Worm (Caenorhabditis elegans) whole organism, L3 larva: ENCODE measurements around the gene C37E2.10.

Source experiments
- R02D3.7 ChIP-seq: fragments of 150-350 bp; optimal IDR thresholded peaks from 2 replicates; lab custom pipeline; 2014; ENCODE audit warnings: missing biosample characterization, missing genetic modification characterization
- ama-1 ChIP-seq: fragments of 150-350 bp; optimal IDR thresholded peaks from 2 replicates; lab custom pipeline; 2018
- ceh-16 ChIP-seq: sonication (generic microtip); optimal IDR thresholded peaks from 2 replicates; lab custom pipeline; 2017; ENCODE audit warnings: missing biosample characterization, missing genetic modification characterization
- ceh-28 ChIP-seq: fragments of 150-350 bp; optimal IDR thresholded peaks from 2 replicates; lab custom pipeline; 2014; ENCODE audit warnings: missing biosample characterization, missing genetic modification reagents, missing genetic modification characterization
- ceh-82 ChIP-seq: fragments of 150-350 bp; optimal IDR thresholded peaks from 2 replicates; lab custom pipeline; 2014; ENCODE audit warnings: missing biosample characterization, missing genetic modification characterization
- daf-12 ChIP-seq: fragments of 150-350 bp; optimal IDR thresholded peaks from 2 replicates; lab custom pipeline; 2014; ENCODE audit warnings: missing biosample characterization, missing genetic modification reagents, missing genetic modification characterization
- egl-27 ChIP-seq: sonication (generic microtip); optimal IDR thresholded peaks from 4 replicates; lab custom pipeline; 2017; ENCODE audit warnings: missing biosample characterization, missing genetic modification reagents, missing genetic modification characterization
- egl-5 ChIP-seq: fragments of 150-350 bp; optimal IDR thresholded peaks from 2 replicates; lab custom pipeline; 2017; ENCODE audit warnings: missing biosample characterization, missing genetic modification reagents, missing genetic modification characterization, inconsistent platforms
- elt-2 ChIP-seq: sonication (generic microtip); optimal IDR thresholded peaks from 2 replicates; lab custom pipeline; 2016; ENCODE audit warnings: missing genetic modification reagents, mild to moderate bottlenecking, missing genetic modification characterization, missing compliant biosample characterization
- elt-3 ChIP-seq, 3 experiments: fragments of 150-350 bp in 1 of 3; sonication (generic microtip) in 2 of 3; optimal IDR thresholded peaks; 2 replicates in 2 of 3; 4 replicates in 1 of 3; lab custom pipeline; 2014 to 2017; ENCODE audit warnings: missing biosample characterization in 3 of 3, missing genetic modification characterization in 3 of 3
- fos-1 ChIP-seq: fragments of 150-350 bp; optimal IDR thresholded peaks from 2 replicates; lab custom pipeline; 2014; ENCODE audit warnings: missing biosample characterization, missing genetic modification characterization
- hmg-11 ChIP-seq: sonication (generic microtip); optimal IDR thresholded peaks from 2 replicates; lab custom pipeline; 2016; ENCODE audit warnings: missing genetic modification characterization, missing compliant biosample characterization
- jun-1 ChIP-seq: fragments of 150-350 bp; optimal IDR thresholded peaks from 2 replicates; lab custom pipeline; 2014; ENCODE audit warnings: missing biosample characterization, missing genetic modification reagents, missing genetic modification characterization
- lin-39 ChIP-seq: fragments of 150-350 bp; optimal IDR thresholded peaks from 2 replicates; lab custom pipeline; 2018; ENCODE audit warnings: missing biosample characterization, missing genetic modification reagents, missing genetic modification characterization
- lsy-12 ChIP-seq: sonication (generic microtip); optimal IDR thresholded peaks from 2 replicates; lab custom pipeline; 2016; ENCODE audit warnings: mild to moderate bottlenecking, missing genetic modification characterization, missing compliant biosample characterization
- mdl-1 ChIP-seq: fragments of 150-350 bp; optimal IDR thresholded peaks from 2 replicates; lab custom pipeline; 2014; ENCODE audit warnings: missing biosample characterization, missing genetic modification characterization
- mml-1 ChIP-seq: fragments of 150-350 bp; sonication (generic microtip); optimal IDR thresholded peaks from 3 replicates; lab custom pipeline; 2014; ENCODE audit warnings: missing biosample characterization, missing genetic modification characterization
- nfya-1 ChIP-seq: sonication (generic microtip); optimal IDR thresholded peaks from 2 replicates; lab custom pipeline; 2017; ENCODE audit warnings: missing genetic modification characterization, mild to moderate bottlenecking, missing compliant biosample characterization, antibody characterized with exemption, moderate library complexity; ENCODE audit not compliant: insufficient read depth
- nhr-11 ChIP-seq: fragments of 150-350 bp; optimal IDR thresholded peaks from 2 replicates; lab custom pipeline; 2014; ENCODE audit warnings: missing biosample characterization, missing genetic modification characterization
- nhr-12 ChIP-seq: fragments of 150-350 bp; optimal IDR thresholded peaks from 2 replicates; lab custom pipeline; 2014; ENCODE audit warnings: missing biosample characterization, missing genetic modification characterization
- nhr-23 ChIP-seq: fragments of 150-350 bp; optimal IDR thresholded peaks from 2 replicates; lab custom pipeline; 2014; ENCODE audit warnings: missing biosample characterization, missing genetic modification reagents, missing genetic modification characterization
- nhr-28 ChIP-seq: fragments of 150-350 bp; optimal IDR thresholded peaks from 2 replicates; lab custom pipeline; 2014; ENCODE audit warnings: missing biosample characterization, missing genetic modification characterization
- nhr-76 ChIP-seq: fragments of 150-350 bp; sonication (generic microtip); optimal IDR thresholded peaks from 5 replicates; lab custom pipeline; 2014; ENCODE audit warnings: missing biosample characterization, missing genetic modification characterization
- nhr-77 ChIP-seq: fragments of 150-350 bp; optimal IDR thresholded peaks from 2 replicates; lab custom pipeline; 2014; ENCODE audit warnings: missing biosample characterization, missing genetic modification characterization
- pqm-1 ChIP-seq: fragments of 150-350 bp; optimal IDR thresholded peaks from 2 replicates; lab custom pipeline; 2017; ENCODE audit warnings: missing biosample characterization, missing genetic modification characterization, inconsistent platforms
- sea-2 ChIP-seq: fragments of 150-350 bp; sonication (generic microtip); optimal IDR thresholded peaks from 4 replicates; lab custom pipeline; 2014; ENCODE audit warnings: missing biosample characterization, missing genetic modification reagents, missing genetic modification characterization
- skn-1 ChIP-seq: fragments of 150-350 bp; optimal IDR thresholded peaks from 2 replicates; lab custom pipeline; 2014; ENCODE audit warnings: missing biosample characterization, missing genetic modification characterization
- snpc-4 ChIP-seq: fragments of 150-350 bp; optimal IDR thresholded peaks from 2 replicates; lab custom pipeline; 2014; ENCODE audit warnings: missing biosample characterization, missing genetic modification characterization
- tbx-2 ChIP-seq: sonication (generic microtip); optimal IDR thresholded peaks from 2 replicates; lab custom pipeline; 2016; ENCODE audit warnings: mild to moderate bottlenecking, missing genetic modification characterization, missing compliant biosample characterization
- unc-39 ChIP-seq: sonication (generic microtip); optimal IDR thresholded peaks from 4 replicates; lab custom pipeline; 2017; ENCODE audit warnings: missing biosample characterization, missing genetic modification characterization
- zag-1 ChIP-seq: fragments of 150-350 bp; optimal IDR thresholded peaks from 2 replicates; lab custom pipeline; 2014; ENCODE audit warnings: missing biosample characterization, missing genetic modification characterization
- ztf-11 ChIP-seq: fragments of 150-350 bp; optimal IDR thresholded peaks from 2 replicates; lab custom pipeline; 2014; ENCODE audit warnings: missing biosample characterization, missing genetic modification characterization
- ztf-4 ChIP-seq: fragments of 150-350 bp; optimal IDR thresholded peaks from 2 replicates; lab custom pipeline; 2014; ENCODE audit warnings: missing biosample characterization, missing genetic modification characterization

C37E2.10 gene

ce11 chrX:14175740-14176139, 3.0 kb upstream of the C37E2.10 start, which contains the start of gene C37E2.2:
Gene C37E2.2, plus strand, starts transcription at chrX:14176040.
- TF ChIP-seq nhr-28 (tag; lab: Kevin White, UChicago), result no peak
- TF ChIP-seq tbx-2 (tag; lab: Kevin White, UChicago), result no peak
- TF ChIP-seq, all 47 proteins: peak for 0

- TF ChIP-seq snpc-4 (tag; lab: Kevin White, UChicago), result no peak
- no peak for TF ChIP-seq lsy-12 (tag; lab: Kevin White, UChicago)
- TF ChIP-seq skn-1, result no peak
These were observed 700 bp downstream of the C37E2.10 start for ce11 chrX:14179488-14179887.

ce11 chrX:14180151-14180550, 1.4 kb downstream of the C37E2.10 start, which contains the start of gene C37E2.3:
Gene C37E2.3, plus strand, starts transcription at chrX:14180451.
- TF ChIP-seq R02D3.7 (tag; lab: Kevin White, UChicago) (no peak), nhr-11 (tag; lab: Kevin White, UChicago) (no peak), nhr-23 (tag; lab: Kevin White, UChicago) (no peak), ceh-82 (tag; lab: Kevin White, UChicago) (no peak), ztf-11 (tag; lab: Kevin White, UChicago) (no peak), snpc-4 (tag; lab: Kevin White, UChicago) (no peak), mml-1 (tag; lab: Kevin White, UChicago) (no peak), jun-1 (tag; lab: Kevin White, UChicago) (no peak), egl-5 (tag; lab: Kevin White, UChicago) (no peak), fos-1 (no peak), sea-2 (no peak), nhr-12 (tag; lab: Kevin White, UChicago) (no peak), pqm-1 (tag; lab: Kevin White, UChicago) (no peak), unc-39 (tag; lab: Kevin White, UChicago) (no peak), elt-3 (tag; optimal IDR thresholded peaks at IDR 0.05; lab: Kevin White, UChicago) (no peak), egl-27 (tag; lab: Kevin White, UChicago) (no peak), elt-2 (no peak)

ce11 chrX:14182514-14182913, 3.7 kb downstream of the C37E2.10 start:
- TF ChIP-seq nfya-1, result no peak
- no peak for TF ChIP-seq ceh-16
- no peak for TF ChIP-seq nhr-11 (tag; lab: Kevin White, UChicago)
- no peak for TF ChIP-seq R02D3.7 (tag; lab: Kevin White, UChicago)
- TF ChIP-seq nhr-28 (tag; lab: Kevin White, UChicago), result no peak
- TF ChIP-seq ztf-11 (tag; lab: Kevin White, UChicago), result no peak
- TF ChIP-seq tbx-2 (tag; lab: Kevin White, UChicago), result no peak
- no peak for TF ChIP-seq elt-2
- no peak for TF ChIP-seq lin-39 (tag; lab: Kevin White, UChicago)
- no peak for TF ChIP-seq hmg-11 (tag; lab: Kevin White, UChicago)
- TF ChIP-seq nhr-77 (tag; lab: Kevin White, UChicago), result no peak
- TF ChIP-seq ceh-28 (tag; lab: Kevin White, UChicago), result no peak
- no peak for TF ChIP-seq mdl-1 (tag; lab: Kevin White, UChicago)
- no peak for TF ChIP-seq fos-1
- TF ChIP-seq nhr-76 (tag; lab: Kevin White, UChicago), result no peak
- TF ChIP-seq zag-1 (tag; lab: Kevin White, UChicago), result no peak

- TF ChIP-seq unc-39 (tag; lab: Kevin White, UChicago), result no peak
- no peak for TF ChIP-seq daf-12 (tag; lab: Kevin White, UChicago)
- no peak for TF ChIP-seq nhr-11 (tag; lab: Kevin White, UChicago)
- no peak for TF ChIP-seq R02D3.7 (tag; lab: Kevin White, UChicago)
- no peak for TF ChIP-seq lin-39 (tag; lab: Kevin White, UChicago)
- TF ChIP-seq pqm-1 (tag; lab: Kevin White, UChicago), result no peak
- TF ChIP-seq ama-1 (lab: Kevin White, UChicago), result no peak
- no peak for TF ChIP-seq snpc-4 (tag; lab: Kevin White, UChicago)
- no peak for TF ChIP-seq ztf-4 (tag; lab: Kevin White, UChicago)
These were observed 6.8 kb downstream of the C37E2.10 start for ce11 chrX:14185631-14186030.
